Worm (Caenorhabditis elegans) whole organism, early embryonic: ENCODE results near the gene ptr-15.

ENCODE experiments used
- B0310.2 ChIP-seq: sonication (generic microtip); optimal IDR thresholded peaks from 2 replicates; lab custom pipeline; 2016; ENCODE audit warnings: mild to moderate bottlenecking, missing genetic modification characterization, missing compliant biosample characterization
- F13C5.2 ChIP-seq: sonication (generic microtip); optimal IDR thresholded peaks from 2 replicates; lab custom pipeline; 2017; ENCODE audit warnings: mild to moderate bottlenecking, missing genetic modification characterization, inconsistent platforms, missing compliant biosample characterization
- aly-1 ChIP-seq: sonication (generic microtip); optimal IDR thresholded peaks from 2 replicates; lab custom pipeline; 2016; ENCODE audit warnings: missing genetic modification characterization, missing compliant biosample characterization
- ama-1 ChIP-seq: fragments of 150-350 bp; optimal IDR thresholded peaks from 2 replicates; lab custom pipeline; 2014
- ceh-13 ChIP-seq: fragments of 200-800 bp; sonication (Bioruptor generic); optimal IDR thresholded peaks from 2 replicates; lab custom pipeline; 2018; ENCODE audit warnings: mild to moderate bottlenecking, missing genetic modification characterization, missing compliant biosample characterization
- ceh-36 ChIP-seq: sonication (generic microtip); optimal IDR thresholded peaks from 2 replicates; lab custom pipeline; 2016; ENCODE audit warnings: missing genetic modification characterization, inconsistent platforms, missing compliant biosample characterization
- ets-7 ChIP-seq: sonication (generic microtip); optimal IDR thresholded peaks from 2 replicates; lab custom pipeline; 2016; ENCODE audit warnings: missing genotype, missing genetic modification characterization, missing compliant biosample characterization
- flt-1 ChIP-seq: fragments of 200-800 bp; sonication (Bioruptor generic); IDR thresholded peaks from 2 replicates; pipeline ENCODE4 v1.3.6; 2022; ENCODE audit warnings: missing genetic modification characterization, missing compliant biosample characterization
- hmbx-1 ChIP-seq: sonication (generic microtip); optimal IDR thresholded peaks from 2 replicates; lab custom pipeline; 2016; ENCODE audit warnings: mild to moderate bottlenecking, missing genetic modification characterization, missing compliant biosample characterization
- hmg-4 ChIP-seq: fragments of 200-800 bp; sonication (Bioruptor generic); optimal IDR thresholded peaks from 2 replicates; lab custom pipeline; 2018; ENCODE audit warnings: mild to moderate bottlenecking, missing genetic modification characterization, missing compliant biosample characterization
- hnd-1 ChIP-seq: sonication (generic microtip); optimal IDR thresholded peaks from 2 replicates; lab custom pipeline; 2016; ENCODE audit warnings: missing genetic modification characterization, missing compliant biosample characterization
- pes-1 ChIP-seq: fragments of 200-800 bp; sonication (Bioruptor generic); IDR thresholded peaks from 2 replicates; pipeline ENCODE4 v1.3.6; 2022; ENCODE audit warnings: missing genetic modification reagents, missing genetic modification characterization, missing compliant biosample characterization
- scrt-1 ChIP-seq: fragments of 200-800 bp; sonication (Bioruptor generic); IDR thresholded peaks from 2 replicates; pipeline ENCODE4 v1.3.6; 2022; ENCODE audit warnings: missing genetic modification characterization, missing compliant biosample characterization
- sea-1 ChIP-seq: fragments of 200-800 bp; sonication (Bioruptor generic); conservative IDR thresholded peaks from 2 replicates; pipeline ENCODE4 v1.3.6; 2022; ENCODE audit warnings: missing genetic modification characterization, missing compliant biosample characterization
- tbx-11 ChIP-seq: fragments of 200-800 bp; sonication (Bioruptor generic); IDR thresholded peaks from 2 replicates; pipeline ENCODE4 v1.3.6; 2022; ENCODE audit warnings: missing genetic modification characterization, missing compliant biosample characterization
- tbx-37 ChIP-seq: fragments of 200-800 bp; sonication (Bioruptor generic); conservative IDR thresholded peaks from 2 replicates; pipeline ENCODE4 v1.3.6; 2022; ENCODE audit warnings: missing genetic modification reagents, missing genetic modification characterization, missing compliant biosample characterization
- tra-4 ChIP-seq: sonication (generic microtip); optimal IDR thresholded peaks from 2 replicates; lab custom pipeline; 2017; ENCODE audit warnings: missing genetic modification characterization, missing compliant biosample characterization

The ptr-15 gene

DNA sequence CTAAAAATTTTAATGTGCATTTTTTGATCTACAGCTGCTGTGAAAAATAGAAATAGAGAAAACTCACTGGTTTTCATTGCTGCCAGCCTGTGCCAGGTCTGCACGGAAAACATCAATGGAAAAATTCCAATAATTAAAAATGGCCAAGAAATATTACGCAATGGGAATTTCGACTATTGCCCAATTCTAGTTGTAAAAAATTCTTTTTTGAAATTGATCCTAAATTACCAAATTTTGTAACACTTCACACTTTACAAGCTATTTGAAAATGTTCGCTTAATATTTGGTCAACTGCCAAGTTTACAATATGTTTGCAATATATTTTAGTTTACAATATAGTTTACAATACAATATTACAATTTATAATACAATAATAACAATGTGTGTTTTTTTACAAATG is 30.9 kb upstream of the ptr-15 start:
- TF ChIP-seq aly-1 (tag; lab: Kevin White, UChicago), result no peak
- no peak for TF ChIP-seq hnd-1 (tag; lab: Kevin White, UChicago)
- no peak for TF ChIP-seq ceh-36 (tag; lab: Kevin White, UChicago)
- TF ChIP-seq flt-1 (GFP tag; lab: Robert Waterston, UW), result no peak
- no peak for TF ChIP-seq ama-1 (lab: Kevin White, UChicago)
- no peak for TF ChIP-seq hmbx-1 (tag; lab: Kevin White, UChicago)
- TF ChIP-seq ets-7 (tag; lab: Kevin White, UChicago), result no peak
- no peak for TF ChIP-seq tra-4
- no peak for TF ChIP-seq sea-1
- no peak for TF ChIP-seq hmg-4
- no peak for TF ChIP-seq tbx-37 (GFP tag; lab: Robert Waterston, UW)
- no peak for TF ChIP-seq ceh-13
- no peak for TF ChIP-seq B0310.2 (tag; lab: Kevin White, UChicago)

ce11 chrV:6998303-6998884 is 28.6 kb upstream of the ptr-15 start, which contains the start of gene nhr-42:
TSS of gene nhr-42 (plus strand) at chrV:6998819.
- no peak for TF ChIP-seq scrt-1 (GFP tag; lab: Robert Waterston, UW)
- TF ChIP-seq flt-1 (GFP tag; lab: Robert Waterston, UW), result no peak
- no peak for TF ChIP-seq tbx-11 (GFP tag; lab: Robert Waterston, UW)
- no peak for TF ChIP-seq hmg-4

ce11 chrV:6997041-6997552 is 27.3 kb upstream of the ptr-15 start, which contains the start of gene nhr-107:
TSS of gene nhr-107 (minus strand) at chrV:6997091.
- no peak for TF ChIP-seq ceh-36 (tag; lab: Kevin White, UChicago)
- no peak for TF ChIP-seq F13C5.2
- no peak for TF ChIP-seq ceh-13
- no peak for TF ChIP-seq ama-1 (lab: Kevin White, UChicago)
- no peak for TF ChIP-seq tra-4
- no peak for TF ChIP-seq sea-1

DNA sequence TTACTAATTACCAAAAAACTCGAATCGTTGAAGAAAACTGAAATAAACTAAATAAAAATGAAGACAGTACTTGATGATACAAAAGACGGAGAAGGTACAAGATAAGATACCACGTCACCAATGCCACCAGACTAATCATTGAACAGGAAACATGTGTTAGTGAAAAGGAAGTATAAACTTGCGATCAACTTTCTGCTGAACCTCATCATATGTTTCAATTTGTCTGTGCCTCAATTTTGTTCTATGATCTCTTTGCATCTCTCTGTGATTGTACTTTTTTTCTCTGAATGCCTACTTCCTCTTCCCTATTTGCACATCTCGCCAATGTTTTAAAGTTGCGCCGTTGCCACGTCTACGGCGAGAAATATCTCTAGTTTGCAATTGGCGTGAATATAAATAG is 24.2 kb upstream of the ptr-15 start:
- no peak for TF ChIP-seq B0310.2 (tag; lab: Kevin White, UChicago)
- no peak for TF ChIP-seq pes-1
- TF ChIP-seq ama-1 (lab: Kevin White, UChicago), result no peak
- no peak for TF ChIP-seq F13C5.2
- TF ChIP-seq ceh-36 (tag; lab: Kevin White, UChicago), result no peak
- no peak for TF ChIP-seq ets-7 (tag; lab: Kevin White, UChicago)
- no peak for TF ChIP-seq tra-4
- TF ChIP-seq aly-1 (tag; lab: Kevin White, UChicago), result no peak
- no peak for TF ChIP-seq ceh-13
- no peak for TF ChIP-seq hmbx-1 (tag; lab: Kevin White, UChicago)
- TF ChIP-seq sea-1, result no peak
- no peak for TF ChIP-seq tbx-11 (GFP tag; lab: Robert Waterston, UW)

DNA sequence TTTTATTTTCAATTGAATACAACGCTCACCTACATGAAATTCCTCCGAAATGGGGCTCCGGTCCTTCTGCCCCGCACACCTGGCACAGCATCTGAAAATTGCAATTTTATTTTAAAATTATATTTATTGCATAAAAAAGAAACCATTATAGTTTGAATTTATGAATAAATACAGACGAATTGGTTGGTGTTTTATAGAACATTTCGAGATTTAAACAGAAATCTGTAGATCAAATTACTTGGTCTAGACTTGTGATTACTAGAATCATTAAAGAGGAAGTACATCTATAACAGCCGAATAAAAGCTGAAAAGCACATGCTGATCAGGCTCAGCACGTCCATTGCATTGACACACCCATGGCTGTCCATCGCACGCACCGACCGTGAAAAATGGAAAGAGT is 22.0 kb upstream of the ptr-15 start, which contains the start of gene nhr-162:
Gene nhr-162, minus strand, starts transcription at position 101 of the 400 bp plus-strand sequence.
- TF ChIP-seq tbx-37 (GFP tag; lab: Robert Waterston, UW) (no peak), pes-1 (no peak), ceh-36 (tag; lab: Kevin White, UChicago) (no peak), ceh-13 (no peak), B0310.2 (tag; lab: Kevin White, UChicago) (no peak), hmbx-1 (tag; lab: Kevin White, UChicago) (no peak), tbx-11 (GFP tag; lab: Robert Waterston, UW) (no peak), hmg-4 (no peak), ets-7 (tag; lab: Kevin White, UChicago) (no peak), scrt-1 (GFP tag; lab: Robert Waterston, UW) (no peak), sea-1 (no peak), tra-4 (no peak), flt-1 (GFP tag; lab: Robert Waterston, UW) (no peak), hnd-1 (tag; lab: Kevin White, UChicago) (no peak), F13C5.2 (no peak), ama-1 (lab: Kevin White, UChicago) (no peak), aly-1 (tag; lab: Kevin White, UChicago) (no peak)

DNA sequence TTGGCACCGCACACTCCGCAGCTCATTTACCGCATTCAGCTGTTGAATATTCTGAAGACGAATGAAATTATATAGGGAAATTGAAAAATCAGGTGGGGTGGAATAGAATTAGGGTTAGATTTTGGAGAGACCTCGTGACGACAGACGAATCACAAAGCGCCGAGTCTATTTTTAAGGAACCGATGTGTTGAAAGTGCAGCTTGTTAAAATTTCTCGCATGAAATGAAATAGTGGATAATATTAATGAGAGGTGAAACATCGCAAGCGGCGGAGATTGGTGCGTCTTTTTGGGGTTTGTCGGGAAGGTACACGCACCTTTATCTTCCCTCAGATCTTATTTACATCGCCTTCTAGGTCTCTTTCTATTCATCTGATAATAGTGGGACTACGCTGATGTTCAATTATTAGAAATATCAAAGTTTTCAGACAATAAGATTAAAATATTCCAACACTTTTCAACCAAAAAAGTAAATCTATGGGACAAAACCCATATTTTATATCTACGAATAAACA is 19.9 kb upstream of the ptr-15 start, which contains the start of gene nhr-140:
Gene nhr-140, minus strand, starts transcription at position 51 of the 513 bp plus-strand sequence.
- TF ChIP-seq pes-1 (no peak), tbx-37 (GFP tag; lab: Robert Waterston, UW) (no peak), tra-4 (no peak), hnd-1 (tag; lab: Kevin White, UChicago) (no peak), hmg-4 (no peak), scrt-1 (GFP tag; lab: Robert Waterston, UW) (no peak), sea-1 (no peak), ceh-13 (no peak), ets-7 (tag; lab: Kevin White, UChicago) (no peak), aly-1 (tag; lab: Kevin White, UChicago) (no peak), F13C5.2 (no peak), flt-1 (GFP tag; lab: Robert Waterston, UW) (no peak), B0310.2 (tag; lab: Kevin White, UChicago) (no peak), ama-1 (lab: Kevin White, UChicago) (no peak), hmbx-1 (tag; lab: Kevin White, UChicago) (no peak), ceh-36 (tag; lab: Kevin White, UChicago) (no peak), tbx-11 (GFP tag; lab: Robert Waterston, UW) (no peak)

DNA sequence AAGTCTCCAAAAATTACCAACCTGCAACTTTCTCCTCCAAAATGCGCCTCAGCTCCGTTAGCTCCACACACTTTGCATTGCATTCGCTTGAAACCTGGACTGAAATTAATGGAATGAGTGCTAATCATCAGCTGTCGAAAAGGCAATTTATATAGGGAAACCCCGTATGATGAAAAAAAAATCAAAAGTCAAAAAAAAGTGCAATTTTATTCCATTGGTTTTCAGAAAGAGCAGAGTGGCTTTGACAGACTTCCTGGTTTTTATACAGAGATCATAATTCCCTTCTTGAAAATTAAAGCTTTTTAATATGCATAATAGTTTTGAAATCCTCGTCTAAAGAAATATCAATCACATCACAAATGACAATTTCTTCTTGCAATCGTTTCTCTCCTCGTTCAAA is 17.9 kb upstream of the ptr-15 start, which contains the start of gene nhr-139:
Gene nhr-139, minus strand, starts transcription at position 101 of the 400 bp plus-strand sequence.
- TF ChIP-seq aly-1 (tag; lab: Kevin White, UChicago) (no peak), F13C5.2 (no peak), tbx-11 (GFP tag; lab: Robert Waterston, UW) (no peak), ama-1 (lab: Kevin White, UChicago) (no peak), B0310.2 (tag; lab: Kevin White, UChicago) (no peak)
